Worm (Caenorhabditis elegans) whole organism, late embryonic: ENCODE results near the gene wrm-1.

ENCODE experiments used
- elt-4 ChIP-seq: sonication (generic microtip); optimal IDR thresholded peaks from 2 replicates; lab custom pipeline; 2016; ENCODE audit warnings: missing genetic modification characterization, missing compliant biosample characterization
- ets-4 ChIP-seq: sonication (generic microtip); optimal IDR thresholded peaks from 2 replicates; lab custom pipeline; 2016; ENCODE audit warnings: missing genetic modification characterization, missing compliant biosample characterization
- tbx-2 ChIP-seq: sonication (generic microtip); optimal IDR thresholded peaks from 2 replicates; lab custom pipeline; 2016; ENCODE audit warnings: missing genetic modification characterization, missing compliant biosample characterization
- unc-86 ChIP-seq: sonication (generic microtip); optimal IDR thresholded peaks from 2 replicates; lab custom pipeline; 2016; ENCODE audit warnings: missing genetic modification characterization, missing compliant biosample characterization

DNA sequence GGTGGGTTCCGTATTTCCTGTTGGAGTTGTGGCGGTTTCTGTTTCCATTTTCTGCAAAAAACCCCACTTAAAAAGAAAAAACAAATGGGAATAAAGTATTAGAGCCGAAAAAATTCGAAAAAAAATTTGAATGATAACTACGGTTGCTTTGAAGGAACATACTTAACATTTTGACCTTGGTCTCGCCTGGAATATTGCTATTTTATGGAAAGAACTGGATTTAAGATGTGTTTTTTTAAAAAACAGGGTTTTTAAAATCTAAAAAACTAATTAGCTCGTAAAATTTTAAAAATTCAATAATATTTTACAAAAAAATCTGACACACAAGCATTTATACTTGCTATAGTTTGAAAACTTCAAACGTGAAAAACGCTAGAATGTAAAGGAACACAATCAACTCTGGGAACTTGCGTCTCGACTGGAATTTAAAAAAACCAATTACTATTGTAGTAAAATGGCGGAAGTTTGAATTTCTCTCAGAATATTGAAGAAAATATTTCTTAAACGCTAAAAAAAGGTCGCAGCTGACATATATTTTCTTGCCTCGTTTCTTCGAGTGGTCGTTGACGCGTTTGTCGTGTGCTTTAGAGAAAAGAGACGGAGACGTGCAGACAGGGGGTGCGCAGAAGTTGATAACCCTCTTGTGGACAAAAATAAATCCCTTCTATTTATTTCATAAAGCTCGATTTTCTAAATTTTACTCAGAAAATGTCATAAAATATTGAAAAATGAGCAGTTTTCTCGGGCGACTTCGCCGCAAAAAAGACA is 24.5 kb upstream of the wrm-1 start, which contains the start of the genes lgg-3 and rgs-5:
- TF ChIP-seq unc-86 (tag; lab: Kevin White, UChicago) (no peak), ets-4 (tag; lab: Kevin White, UChicago) (peak; percentile 2), elt-4 (no peak), tbx-2 (no peak)
